Worm (Caenorhabditis elegans) whole organism, L3 larva: ENCODE measurements around the gene srx-74.

Experiments
- daf-12 ChIP-seq: fragments of 150-350 bp; optimal IDR thresholded peaks from 2 replicates; lab custom pipeline; 2014; ENCODE audit warnings: missing biosample characterization, missing genetic modification reagents, missing genetic modification characterization
- egl-27 ChIP-seq: sonication (generic microtip); optimal IDR thresholded peaks from 4 replicates; lab custom pipeline; 2017; ENCODE audit warnings: missing biosample characterization, missing genetic modification reagents, missing genetic modification characterization
- fkh-10 ChIP-seq: sonication (generic microtip); optimal IDR thresholded peaks from 2 replicates; lab custom pipeline; 2017; ENCODE audit warnings: missing biosample characterization, missing genetic modification reagents, missing genetic modification characterization
- lin-15B ChIP-seq: fragments of 150-350 bp; optimal IDR thresholded peaks from 2 replicates; lab custom pipeline; 2014; ENCODE audit warnings: missing biosample characterization, missing genetic modification characterization
- lin-39 ChIP-seq: fragments of 150-350 bp; optimal IDR thresholded peaks from 2 replicates; lab custom pipeline; 2018; ENCODE audit warnings: missing biosample characterization, missing genetic modification reagents, missing genetic modification characterization
- nfya-1 ChIP-seq: sonication (generic microtip); optimal IDR thresholded peaks from 2 replicates; lab custom pipeline; 2017; ENCODE audit warnings: missing genetic modification characterization, mild to moderate bottlenecking, missing compliant biosample characterization, antibody characterized with exemption, moderate library complexity; ENCODE audit not compliant: insufficient read depth
- nhr-12 ChIP-seq: fragments of 150-350 bp; optimal IDR thresholded peaks from 2 replicates; lab custom pipeline; 2014; ENCODE audit warnings: missing biosample characterization, missing genetic modification characterization
- nhr-237 ChIP-seq: fragments of 150-350 bp; optimal IDR thresholded peaks from 2 replicates; lab custom pipeline; 2014; ENCODE audit warnings: missing biosample characterization, missing genetic modification characterization
- nhr-28 ChIP-seq: fragments of 150-350 bp; optimal IDR thresholded peaks from 2 replicates; lab custom pipeline; 2014; ENCODE audit warnings: missing biosample characterization, missing genetic modification characterization
- ztf-11 ChIP-seq: fragments of 150-350 bp; optimal IDR thresholded peaks from 2 replicates; lab custom pipeline; 2014; ENCODE audit warnings: missing biosample characterization, missing genetic modification characterization

DNA sequence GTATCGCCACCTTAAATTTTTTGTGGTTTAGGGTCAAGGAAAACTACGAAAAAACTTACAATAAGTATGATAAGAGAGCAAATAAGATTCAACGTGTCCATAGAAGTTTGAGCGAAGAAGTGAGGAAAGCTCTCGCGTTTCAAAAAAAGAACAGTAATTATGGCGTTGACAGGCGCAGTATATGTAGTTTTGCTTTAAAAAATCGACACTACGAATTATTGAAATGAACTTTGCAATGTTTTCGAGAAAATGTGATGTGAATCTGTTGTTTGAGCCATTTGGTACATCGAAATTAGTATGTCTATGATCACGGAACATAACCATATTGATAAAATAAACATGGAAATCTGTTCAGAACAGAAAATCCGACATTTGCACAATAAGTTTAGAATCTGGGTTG lies at the start of gene srx-74:
- TF ChIP-seq nhr-28 (no peak), daf-12 (no peak), fkh-10 (GFP tag; lab: Kevin White, UChicago) (no peak), egl-27 (tag; lab: Kevin White, UChicago) (no peak), nhr-237 (tag; lab: Kevin White, UChicago) (no peak), ztf-11 (tag; lab: Kevin White, UChicago) (no peak), lin-39 (tag; lab: Kevin White, UChicago) (no peak), nfya-1 (tag; lab: Kevin White, UChicago) (no peak), lin-15B (tag; lab: Kevin White, UChicago) (no peak), nhr-12 (tag; lab: Kevin White, UChicago) (no peak)
